Worm (Caenorhabditis elegans) whole organism, midembryonic: ENCODE measurements around the gene nlp-68.

Experiments used
- cog-1 ChIP-seq: sonication (generic microtip); optimal IDR thresholded peaks from 2 replicates; lab custom pipeline; 2016; ENCODE audit warnings: missing genetic modification characterization, missing compliant biosample characterization
- ref-1 ChIP-seq: fragments of 200-800 bp; sonication (Bioruptor generic); conservative IDR thresholded peaks from 2 replicates; pipeline ENCODE4 v1.3.6; 2022; ENCODE audit warnings: missing genetic modification reagents, missing genetic modification characterization, missing compliant biosample characterization
- tab-1 ChIP-seq: fragments of 200-800 bp; sonication (Bioruptor generic); IDR thresholded peaks from 2 replicates; pipeline ENCODE4 v1.3.6; 2022; ENCODE audit warnings: missing genetic modification characterization, missing compliant biosample characterization
- ztf-23 ChIP-seq: fragments of 200-800 bp; sonication (Bioruptor generic); IDR thresholded peaks from 2 replicates; pipeline ENCODE4 v1.3.6; 2022; ENCODE audit warnings: missing genetic modification reagents, missing genetic modification characterization, missing compliant biosample characterization

DNA sequence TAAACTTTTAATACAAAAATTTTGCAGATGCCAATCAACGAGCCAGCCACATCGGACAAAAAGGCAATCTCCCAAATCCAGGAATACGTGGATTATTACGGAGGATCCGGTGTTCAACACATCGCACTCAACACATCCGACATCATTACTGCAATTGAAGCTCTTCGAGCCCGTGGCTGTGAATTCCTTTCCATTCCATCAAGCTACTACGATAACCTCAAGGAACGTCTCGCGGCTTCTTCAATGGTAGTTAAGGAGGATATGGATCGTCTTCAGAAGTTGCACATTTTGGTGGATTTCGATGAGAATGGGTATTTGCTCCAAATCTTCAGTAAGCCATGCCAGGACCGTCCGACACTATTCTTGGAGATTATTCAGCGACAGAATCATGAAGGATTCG lies 2.0 kb downstream of the nlp-68 start:
- no peak for TF ChIP-seq tab-1
- no peak for TF ChIP-seq cog-1 (tag; lab: Kevin White, UChicago)
- TF ChIP-seq ztf-23 (GFP tag; lab: Robert Waterston, UW): no peak
- TF ChIP-seq ref-1: no peak
